Fruit fly (Drosophila melanogaster) Kc167 (cell line): ENCODE data around the gene CG8034.

Experiments used
- Myc ChIP-seq: fragments of >200 bp; optimal IDR thresholded peaks from 2 replicates; lab custom pipeline; 2017; ENCODE audit warnings: missing external identifiers
- h ChIP-seq: fragments of >200 bp; optimal IDR thresholded peaks from 3 replicates; lab custom pipeline; 2018; ENCODE audit warnings: missing external identifiers
- psq ChIP-seq: fragments of >200 bp; optimal IDR thresholded peaks from 2 replicates; lab custom pipeline; 2017; ENCODE audit warnings: missing external identifiers

- TF ChIP-seq psq (lab: Kevin White, UChicago) = no peak
- TF ChIP-seq Myc (lab: Kevin White, UChicago) = no peak
- no peak for TF ChIP-seq h
These were observed 18.6 kb upstream of the CG8034 start for dm6 chrX:19316583-19316982.
